Worm (Caenorhabditis elegans): ENCODE results near the gene srw-130.
"Not testable (repeated sequence)": the region's sequence is repeated elsewhere in the genome, so short reads cannot be mapped to it uniquely, and the experiment has no call there.

ce11 chrV:3597052-3597451 is 48.4 kb upstream of the srw-130 start, which contains the start of gene srh-212:
- not testable (repeated sequence) for TF ChIP-seq B0310.2 (tag; optimal IDR thresholded peaks at IDR 0.05); hmbx-1 (tag; optimal IDR thresholded peaks at IDR 0.05); ama-1 (optimal IDR thresholded peaks at IDR 0.05); F13C5.2 (tag; optimal IDR thresholded peaks at IDR 0.05); scrt-1 (GFP tag; IDR thresholded peaks at IDR 0.05); flt-1 (GFP tag; IDR thresholded peaks at IDR 0.05); ceh-36 (tag; optimal IDR thresholded peaks at IDR 0.05); aly-1 (tag; optimal IDR thresholded peaks at IDR 0.05)
